Fruit fly (Drosophila melanogaster) whole organism, pupa: ENCODE measurements around the gene Cep290.

ENCODE experiments used
- CG10348 ChIP-seq: fragments of 200-800 bp; sonication (Bioruptor generic); IDR thresholded peaks from 2 replicates; pipeline ENCODE4 v1.3.6; 2022; ENCODE audit warnings: missing biosample characterization, missing genetic modification characterization
- CG12605 ChIP-seq: fragments of 200-800 bp; sonication (Bioruptor generic); IDR thresholded peaks from 2 replicates; pipeline ENCODE4 v1.3.6; 2022; ENCODE audit warnings: missing biosample characterization, missing genetic modification characterization
- CG13204 ChIP-seq: fragments of 200-800 bp; sonication (Bioruptor generic); optimal IDR thresholded peaks from 2 replicates; lab custom pipeline; 2018; ENCODE audit warnings: missing biosample characterization, mild to moderate bottlenecking, missing genetic modification characterization, moderate library complexity
- CG14655 ChIP-seq: fragments of 200-800 bp; sonication (Bioruptor generic); optimal IDR thresholded peaks from 3 replicates; lab custom pipeline; 2017; ENCODE audit warnings: mild to moderate bottlenecking, missing biosample characterization, missing genetic modification reagents, missing genetic modification characterization
- CG15710 ChIP-seq: fragments of 200-800 bp; sonication (Bioruptor generic); optimal IDR thresholded peaks from 2 replicates; lab custom pipeline; 2018; ENCODE audit warnings: missing biosample characterization, mild to moderate bottlenecking, missing genetic modification characterization, moderate library complexity
- CG17806 ChIP-seq: fragments of 200-800 bp; sonication (Bioruptor generic); optimal IDR thresholded peaks from 2 replicates; lab custom pipeline; 2018; ENCODE audit warnings: missing biosample characterization, mild to moderate bottlenecking, missing genetic modification characterization, moderate library complexity
- CG32121 ChIP-seq: fragments of 200-800 bp; sonication (Bioruptor generic); IDR thresholded peaks from 2 replicates; pipeline ENCODE4 v1.3.6; 2022; ENCODE audit warnings: missing biosample characterization, missing genetic modification characterization
- CG34367 ChIP-seq: fragments of 200-800 bp; sonication (Bioruptor generic); optimal IDR thresholded peaks from 2 replicates; lab custom pipeline; 2018; ENCODE audit warnings: missing biosample characterization, mild to moderate bottlenecking, missing genetic modification characterization
- CG4496 ChIP-seq: fragments of 200-800 bp; sonication (Bioruptor generic); IDR thresholded peaks from 3 replicates; pipeline ENCODE4 v1.3.6; 2022; ENCODE audit warnings: missing biosample characterization, missing genetic modification characterization
- CG8159 ChIP-seq: fragments of 200-800 bp; sonication (Bioruptor generic); optimal IDR thresholded peaks from 3 replicates; lab custom pipeline; 2018; ENCODE audit warnings: missing biosample characterization, mild to moderate bottlenecking, missing genetic modification characterization, moderate library complexity
- CG8301 ChIP-seq: fragments of 200-800 bp; sonication (Bioruptor generic); optimal IDR thresholded peaks from 2 replicates; lab custom pipeline; 2018; ENCODE audit warnings: missing biosample characterization, mild to moderate bottlenecking, missing genetic modification characterization
- CG9948 ChIP-seq: fragments of 200-800 bp; sonication (Bioruptor generic); optimal IDR thresholded peaks from 2 replicates; lab custom pipeline; 2018; ENCODE audit warnings: missing biosample characterization, mild to moderate bottlenecking, missing genetic modification characterization, moderate library complexity
- D1 ChIP-seq: fragments of 200-800 bp; sonication (Bioruptor generic); optimal IDR thresholded peaks from 2 replicates; lab custom pipeline; 2018; ENCODE audit warnings: missing biosample characterization, mild to moderate bottlenecking, missing genetic modification characterization, moderate library complexity
- EcR ChIP-seq: fragments of 200-800 bp; sonication (Bioruptor generic); optimal IDR thresholded peaks from 3 replicates; lab custom pipeline; 2019; ENCODE audit warnings: missing biosample characterization, missing genetic modification characterization, mild to moderate bottlenecking, moderate library complexity, missing genetic modification reagents
- Ets98B ChIP-seq: fragments of 200-800 bp; sonication (Bioruptor generic); IDR thresholded peaks from 2 replicates; pipeline ENCODE4 v1.3.6; 2022; ENCODE audit warnings: missing biosample characterization, missing genetic modification characterization
- Pif1A ChIP-seq: fragments of 200-800 bp; sonication (Bioruptor generic); optimal IDR thresholded peaks from 3 replicates; lab custom pipeline; 2016; ENCODE audit warnings: missing biosample characterization, missing genetic modification characterization
- Pif1B ChIP-seq: fragments of 200-800 bp; sonication (Bioruptor generic); optimal IDR thresholded peaks from 3 replicates; lab custom pipeline; 2016; ENCODE audit warnings: missing biosample characterization, missing genetic modification characterization
- Snoo ChIP-seq: fragments of 200-800 bp; sonication (Bioruptor generic); optimal IDR thresholded peaks from 3 replicates; lab custom pipeline; 2017; ENCODE audit warnings: missing biosample characterization, mild to moderate bottlenecking, missing genetic modification characterization, inconsistent platforms
- fd96Ca ChIP-seq: fragments of 200-800 bp; sonication (Bioruptor generic); IDR thresholded peaks from 3 replicates; pipeline ENCODE4 v1.3.6; 2022; ENCODE audit warnings: missing biosample characterization, missing genetic modification characterization
- gl ChIP-seq: fragments of 200-800 bp; sonication (Bioruptor generic); optimal IDR thresholded peaks from 2 replicates; lab custom pipeline; 2018; ENCODE audit warnings: missing biosample characterization, mild to moderate bottlenecking, missing genetic modification characterization
- rn ChIP-seq: fragments of 200-800 bp; sonication (Bioruptor generic); IDR thresholded peaks from 2 replicates; pipeline ENCODE4 v1.3.6; 2022; ENCODE audit warnings: missing biosample characterization, missing genetic modification characterization

Cep290 gene

dm6 chr3L:805642-806218 is 38.0 kb upstream of the Cep290 start:
- TF ChIP-seq CG12605 (GFP tag; lab: Robert Waterston, UW) (peak; percentile 94), CG15710 (peak; percentile 56), Pif1B (GFP tag; lab: Kevin White, UChicago) (peak; percentile 76), CG9948 (tag; lab: Kevin White, UChicago) (peak; percentile 77), EcR (no peak), Pif1A (GFP tag; lab: Kevin White, UChicago) (peak; percentile 83), CG14655 (GFP tag; lab: Kevin White, UChicago) (peak; percentile 93), fd96Ca (GFP tag; lab: Robert Waterston, UW) (peak; percentile 92), CG8301 (peak; percentile 94), Ets98B (GFP tag; lab: Robert Waterston, UW) (peak; percentile 96), Snoo (tag; lab: Kevin White, UChicago) (peak; percentile 46), CG4496 (peak; percentile 96), CG13204 (GFP tag; lab: Kevin White, UChicago) (peak; percentile 16), CG8159 (tag; lab: Kevin White, UChicago) (peak; percentile 71), gl (peak; percentile 44), D1 (tag; lab: Kevin White, UChicago) (no peak), CG34367 (tag; lab: Kevin White, UChicago) (peak; percentile 66), CG17806 (tag; lab: Kevin White, UChicago) (peak; percentile 74), CG32121 (GFP tag; lab: Robert Waterston, UW) (peak; percentile 94), CG10348 (no peak), rn (peak; percentile 88)

DNA sequence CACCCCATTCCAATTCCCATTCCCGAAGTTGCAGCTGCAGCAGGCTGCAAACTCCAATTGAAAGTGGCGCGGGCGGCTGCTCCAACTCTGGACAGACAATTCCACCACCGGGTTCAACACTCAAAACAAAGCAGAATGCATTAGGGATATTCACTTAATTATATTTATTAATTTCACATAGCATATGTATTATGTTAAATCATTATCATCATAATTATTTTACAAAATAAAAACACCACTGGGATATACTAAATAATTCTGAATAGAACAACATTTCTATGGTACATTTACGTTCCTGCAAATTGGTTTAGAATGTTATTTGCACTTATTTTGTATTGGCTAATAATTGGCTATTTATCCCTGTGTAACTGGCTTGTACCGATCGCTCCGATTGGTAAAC is 36.3 kb upstream of the Cep290 start:
- no peak for TF ChIP-seq EcR
- TF ChIP-seq CG15710: peak; percentile 41
- peak; percentile 39 for TF ChIP-seq CG8301
- peak; percentile 58 for TF ChIP-seq CG8159 (tag; lab: Kevin White, UChicago)
- no peak for TF ChIP-seq Snoo (tag; lab: Kevin White, UChicago)
- no peak for TF ChIP-seq CG32121 (GFP tag; lab: Robert Waterston, UW)
- peak; percentile 54 for TF ChIP-seq CG14655 (GFP tag; lab: Kevin White, UChicago)
- peak; percentile 46 for TF ChIP-seq CG9948 (tag; lab: Kevin White, UChicago)
- TF ChIP-seq CG34367 (tag; lab: Kevin White, UChicago): no peak
- peak; percentile 49 for TF ChIP-seq CG17806 (tag; lab: Kevin White, UChicago)
- TF ChIP-seq, all 21 proteins: peak for 6

DNA sequence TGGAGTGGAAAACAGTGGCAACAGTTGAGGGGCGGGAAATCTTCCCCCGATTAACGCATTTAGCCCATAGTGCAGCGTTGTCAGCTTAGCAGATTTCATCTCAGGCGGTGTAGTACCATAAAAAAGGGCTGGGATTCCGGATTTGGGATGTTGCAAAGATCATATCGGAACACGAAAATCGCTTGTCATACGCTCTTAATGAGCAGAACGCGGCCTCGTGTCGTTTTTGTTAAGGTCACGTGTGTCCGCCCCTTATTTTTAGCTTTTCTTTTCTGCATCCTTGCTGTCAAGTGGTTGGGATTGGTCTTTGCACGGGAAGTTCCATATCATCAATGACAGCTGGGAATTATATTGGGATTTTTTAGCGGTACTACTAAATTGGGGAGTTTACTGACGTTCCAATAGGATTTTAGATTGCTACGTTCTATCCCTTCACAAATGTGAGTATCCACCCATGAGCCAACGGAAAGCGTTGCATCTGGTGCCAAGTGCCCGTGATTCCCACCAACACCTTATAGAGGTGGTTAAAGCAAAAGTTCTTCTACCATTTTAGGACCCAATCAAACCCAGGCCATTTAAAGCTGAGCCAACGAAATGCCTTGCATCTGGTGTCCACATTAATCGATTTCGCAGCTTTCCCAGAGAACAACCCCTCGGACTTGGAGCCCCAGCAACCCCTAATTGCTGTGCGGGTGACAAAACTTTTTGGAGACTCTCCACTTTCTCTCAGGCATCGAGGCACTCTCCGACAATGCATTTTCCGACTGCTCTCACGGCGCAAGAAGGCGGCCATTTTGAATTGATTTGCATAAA is 34.8 kb upstream of the Cep290 start:
- TF ChIP-seq CG32121 (GFP tag; lab: Robert Waterston, UW) (no peak), CG8301 (no peak), Ets98B (GFP tag; lab: Robert Waterston, UW) (no peak), CG9948 (tag; lab: Kevin White, UChicago) (no peak), CG34367 (tag; lab: Kevin White, UChicago) (no peak), CG13204 (GFP tag; lab: Kevin White, UChicago) (no peak), gl (no peak)
- TF ChIP-seq, all 21 proteins: peak for 0

DNA sequence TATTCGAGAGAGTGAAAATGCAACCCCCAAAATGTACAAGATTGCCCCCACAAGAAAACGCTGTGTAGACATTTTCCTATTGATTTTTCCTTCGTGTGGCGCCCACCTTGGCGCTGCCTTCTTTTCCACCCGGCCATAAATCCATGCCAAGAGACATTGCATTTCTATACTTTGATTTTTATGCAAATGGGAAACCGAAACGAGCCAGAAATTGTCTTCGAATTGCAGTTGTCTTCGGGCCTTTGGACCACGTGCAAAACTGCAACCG is 34.3 kb upstream of the Cep290 start:
- TF ChIP-seq Pif1A (GFP tag; lab: Kevin White, UChicago) (no peak), CG13204 (GFP tag; lab: Kevin White, UChicago) (no peak), D1 (tag; lab: Kevin White, UChicago) (no peak), CG17806 (tag; lab: Kevin White, UChicago) (no peak), EcR (no peak), fd96Ca (GFP tag; lab: Robert Waterston, UW) (no peak), CG15710 (no peak), CG4496 (no peak), CG32121 (GFP tag; lab: Robert Waterston, UW) (no peak)

DNA sequence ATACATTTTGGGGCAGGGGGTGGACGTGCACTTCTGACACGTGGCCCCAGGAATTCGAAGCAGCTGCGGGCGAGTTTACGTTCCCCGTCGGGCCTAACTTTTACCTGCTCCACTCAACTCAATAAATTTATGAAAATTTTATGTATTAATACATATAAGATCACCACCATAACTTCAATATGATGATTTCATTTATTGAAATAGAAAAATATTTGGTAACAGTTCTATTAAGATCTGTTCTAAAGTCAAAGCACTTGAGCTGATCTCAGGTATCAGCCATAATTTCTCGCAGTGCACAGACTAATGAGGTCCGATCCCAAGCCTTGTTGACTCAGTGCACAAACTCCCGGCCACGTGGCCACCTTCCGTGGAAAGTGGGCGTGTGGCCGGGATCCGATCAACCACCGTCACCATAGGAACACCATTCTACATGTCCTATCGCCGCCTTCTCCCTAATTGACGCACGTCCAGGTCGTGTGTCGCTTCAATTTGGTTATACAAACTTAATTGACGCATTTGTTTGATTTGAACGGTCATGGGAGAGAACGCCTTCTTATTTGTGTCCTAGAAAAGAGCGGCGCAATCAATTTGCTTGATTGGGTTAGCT is 33.6 kb upstream of the Cep290 start:
- TF ChIP-seq rn (no peak), CG8159 (tag; lab: Kevin White, UChicago) (no peak), fd96Ca (GFP tag; lab: Robert Waterston, UW) (0 out of 3 replicates have a peak, but pooled peaks have one; percentile 28), CG15710 (no peak), CG32121 (GFP tag; lab: Robert Waterston, UW) (no peak), CG17806 (tag; lab: Kevin White, UChicago) (no peak)
- TF ChIP-seq, all 21 proteins: peak for 1

DNA sequence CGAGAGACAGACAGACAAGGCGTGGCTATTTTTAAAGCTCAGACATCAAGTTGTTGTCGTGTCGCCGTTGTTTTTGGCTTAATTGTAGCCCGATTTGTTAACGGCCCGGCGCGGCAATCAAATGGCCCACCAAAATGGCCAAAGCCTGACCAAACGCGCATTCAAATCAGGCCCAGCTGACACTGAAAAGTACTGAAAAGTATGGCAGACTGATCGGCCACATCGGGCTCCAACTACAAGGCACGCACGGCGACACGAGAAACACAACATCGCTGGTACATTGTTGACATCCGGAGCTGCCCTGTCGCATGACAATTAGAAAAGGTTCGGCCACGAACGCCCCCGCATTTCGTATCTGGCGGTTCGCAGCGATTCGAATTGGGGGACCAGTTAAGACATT is 31.9 kb upstream of the Cep290 start:
- TF ChIP-seq D1 (tag; lab: Kevin White, UChicago): no peak
- no peak for TF ChIP-seq CG8159 (tag; lab: Kevin White, UChicago)
- no peak for TF ChIP-seq CG32121 (GFP tag; lab: Robert Waterston, UW)
